Fruit fly (Drosophila melanogaster) whole organism, embryonic: ENCODE data around the gene CG2614.

Source experiments
- Ada2b ChIP-seq: fragments of 200-800 bp; sonication (Bioruptor generic); IDR thresholded peaks from 2 replicates; pipeline ENCODE4 v1.3.6; 2022; ENCODE audit warnings: missing biosample characterization, missing genetic modification characterization
- C15 ChIP-seq: fragments of 200-800 bp; sonication (Bioruptor generic); IDR thresholded peaks from 3 replicates; pipeline ENCODE4 v1.3.6; 2022; ENCODE audit warnings: missing biosample characterization, missing genetic modification characterization
- CG10366 ChIP-seq: fragments of 200-800 bp; sonication (Bioruptor generic); IDR thresholded peaks from 2 replicates; pipeline ENCODE4 v1.3.6; 2022; ENCODE audit warnings: missing biosample characterization, missing genetic modification characterization
- CG12155 ChIP-seq: fragments of 200-800 bp; sonication (Bioruptor generic); optimal IDR thresholded peaks from 3 replicates; lab custom pipeline; 2016; ENCODE audit warnings: missing biosample characterization, missing genetic modification characterization
- CG12219 ChIP-seq: fragments of 200-800 bp; sonication (Bioruptor generic); optimal IDR thresholded peaks from 3 replicates; lab custom pipeline; 2018; ENCODE audit warnings: missing biosample characterization, mild to moderate bottlenecking, missing genetic modification characterization
- CG12942 ChIP-seq: fragments of 200-800 bp; sonication (Bioruptor generic); optimal IDR thresholded peaks from 3 replicates; lab custom pipeline; 2016; ENCODE audit warnings: missing biosample characterization, missing genetic modification characterization
- CG13123 ChIP-seq: fragments of 200-800 bp; sonication (Bioruptor generic); optimal IDR thresholded peaks from 2 replicates; lab custom pipeline; 2016; ENCODE audit warnings: missing biosample characterization, missing genetic modification characterization
- CG14965 ChIP-seq: fragments of 200-800 bp; sonication (Bioruptor generic); optimal IDR thresholded peaks from 2 replicates; lab custom pipeline; 2016; ENCODE audit warnings: missing biosample characterization, missing genetic modification characterization, borderline replicate concordance
- CG18764 ChIP-seq: fragments of 200-800 bp; sonication (Bioruptor generic); optimal IDR thresholded peaks from 3 replicates; lab custom pipeline; 2016; ENCODE audit warnings: missing biosample characterization, missing genetic modification characterization
- CG2116 ChIP-seq: fragments of 200-800 bp; sonication (Bioruptor generic); optimal IDR thresholded peaks from 3 replicates; lab custom pipeline; 2018; ENCODE audit warnings: missing biosample characterization, mild to moderate bottlenecking, missing genetic modification characterization
- CG2120 ChIP-seq: fragments of 200-800 bp; sonication (Bioruptor generic); optimal IDR thresholded peaks from 3 replicates; lab custom pipeline; 2016; ENCODE audit warnings: missing biosample characterization, missing genetic modification characterization
- CG2712 ChIP-seq: fragments of 200-800 bp; optimal IDR thresholded peaks from 3 replicates; lab custom pipeline; 2019; ENCODE audit warnings: missing biosample characterization, mild to moderate bottlenecking, missing genetic modification characterization, moderate library complexity
- CG34224 ChIP-seq: fragments of 200-800 bp; sonication (Bioruptor generic); IDR thresholded peaks from 3 replicates; pipeline ENCODE4 v1.3.6; 2022; ENCODE audit warnings: missing biosample characterization, missing genetic modification characterization; ENCODE audit not compliant: partially characterized antibody
- CG34376 ChIP-seq: fragments of 200-800 bp; sonication (Bioruptor generic); optimal IDR thresholded peaks from 2 replicates; lab custom pipeline; 2018; ENCODE audit warnings: missing biosample characterization, mild to moderate bottlenecking, missing genetic modification characterization
- CG34422 ChIP-seq: fragments of 200-800 bp; sonication (Bioruptor generic); IDR thresholded peaks from 3 replicates; pipeline ENCODE4 v1.3.6; 2022; ENCODE audit warnings: missing biosample characterization, missing genetic modification characterization
- CG4360 ChIP-seq: fragments of 200-800 bp; sonication (Bioruptor generic); IDR thresholded peaks from 2 replicates; pipeline ENCODE4 v1.3.6; 2022; ENCODE audit warnings: missing biosample characterization, missing genetic modification characterization
- CG4730 ChIP-seq: fragments of 200-800 bp; sonication (Bioruptor generic); IDR thresholded peaks from 2 replicates; pipeline ENCODE4 v1.3.6; 2022; ENCODE audit warnings: missing biosample characterization, missing genetic modification characterization
- CG6654 ChIP-seq: fragments of 200-800 bp; sonication (Bioruptor generic); optimal IDR thresholded peaks from 2 replicates; lab custom pipeline; 2017; ENCODE audit warnings: missing biosample characterization, mild to moderate bottlenecking, missing genetic modification characterization
- CG7963 ChIP-seq: fragments of 200-800 bp; sonication (Bioruptor generic); IDR thresholded peaks from 3 replicates; pipeline ENCODE4 v1.3.6; 2022; ENCODE audit warnings: missing biosample characterization, missing genetic modification characterization; ENCODE audit not compliant: partially characterized antibody
- CG8388 ChIP-seq: fragments of 200-800 bp; sonication (Bioruptor generic); optimal IDR thresholded peaks from 2 replicates; lab custom pipeline; 2019; ENCODE audit warnings: missing biosample characterization, mild to moderate bottlenecking, missing genetic modification characterization, moderate library complexity
- CG8924 ChIP-seq: fragments of 200-800 bp; optimal IDR thresholded peaks from 3 replicates; lab custom pipeline; 2019; ENCODE audit warnings: missing biosample characterization, mild to moderate bottlenecking, missing genetic modification characterization, moderate library complexity
- CTCF ChIP-seq: fragments of 200-800 bp; sonication (Bioruptor generic); optimal IDR thresholded peaks from 2 replicates; lab custom pipeline; 2017; ENCODE audit warnings: missing biosample characterization, mild to moderate bottlenecking, missing genetic modification characterization, moderate library complexity
- CkIIα-i1 ChIP-seq: fragments of 200-800 bp; sonication (Bioruptor generic); IDR thresholded peaks from 2 replicates; pipeline ENCODE4 v1.3.6; 2022; ENCODE audit warnings: missing biosample characterization, missing genetic modification characterization
- Dbx ChIP-seq: fragments of 200-800 bp; sonication (Bioruptor generic); IDR thresholded peaks from 3 replicates; pipeline ENCODE4 v1.3.6; 2022; ENCODE audit warnings: missing biosample characterization, missing genetic modification characterization
- E2f2 ChIP-seq: fragments of 200-800 bp; sonication (Bioruptor generic); IDR thresholded peaks from 2 replicates; pipeline ENCODE4 v1.3.6; 2022; ENCODE audit warnings: missing biosample characterization, missing genetic modification characterization
- H15 ChIP-seq: fragments of 200-800 bp; sonication (Bioruptor generic); IDR thresholded peaks from 3 replicates; pipeline ENCODE4 v1.3.6; 2022; ENCODE audit warnings: missing biosample characterization, missing genetic modification characterization
- Max ChIP-seq: fragments of 200-800 bp; sonication (Bioruptor generic); optimal IDR thresholded peaks from 2 replicates; lab custom pipeline; 2016; ENCODE audit warnings: missing biosample characterization, mild to moderate bottlenecking, missing genetic modification characterization
- NC2β ChIP-seq: fragments of 200-800 bp; sonication (Bioruptor generic); optimal IDR thresholded peaks from 2 replicates; lab custom pipeline; 2016; ENCODE audit warnings: missing biosample characterization, missing genetic modification characterization
- Opbp ChIP-seq: fragments of 200-800 bp; sonication (Bioruptor generic); IDR thresholded peaks from 3 replicates; pipeline ENCODE4 v1.3.6; 2022; ENCODE audit warnings: missing biosample characterization, missing genetic modification characterization; ENCODE audit not compliant: partially characterized antibody
- Sin3A ChIP-seq: fragments of >200 bp; optimal IDR thresholded peaks from 2 replicates; lab custom pipeline; 2018
- Sox102F ChIP-seq: fragments of 200-800 bp; sonication (Bioruptor generic); optimal IDR thresholded peaks from 2 replicates; lab custom pipeline; 2018; ENCODE audit warnings: missing biosample characterization, mild to moderate bottlenecking, missing genetic modification characterization, moderate library complexity
- cg ChIP-seq: fragments of 200-800 bp; sonication (Bioruptor generic); optimal IDR thresholded peaks from 3 replicates; lab custom pipeline; 2019; ENCODE audit warnings: missing biosample characterization, mild to moderate bottlenecking, missing genetic modification characterization, moderate library complexity
- chif ChIP-seq, 2 experiments: fragments of 200-800 bp; sonication (Bioruptor generic); optimal IDR thresholded peaks; 3 replicates each; lab custom pipeline; 2016; ENCODE audit warnings: missing biosample characterization in 2 of 2, missing genetic modification characterization in 2 of 2
- croc ChIP-seq: fragments of 200-800 bp; sonication (Bioruptor generic); conservative IDR thresholded peaks from 3 replicates; pipeline ENCODE4 v1.3.6; 2022; ENCODE audit warnings: missing biosample characterization, missing genetic modification characterization
- da ChIP-seq: fragments of 200-800 bp; sonication (Bioruptor generic); optimal IDR thresholded peaks from 2 replicates; lab custom pipeline; 2016; ENCODE audit warnings: missing biosample characterization, missing genetic modification characterization
- en ChIP-seq: fragments of 200-800 bp; sonication (Bioruptor generic); optimal IDR thresholded peaks from 2 replicates; lab custom pipeline; 2016; ENCODE audit warnings: missing biosample characterization, missing genetic modification characterization
- gfzf ChIP-seq: fragments of 200-800 bp; sonication (Bioruptor generic); optimal IDR thresholded peaks from 2 replicates; lab custom pipeline; 2016; ENCODE audit warnings: missing biosample characterization, mild to moderate bottlenecking, missing genetic modification characterization, moderate library complexity
- grau ChIP-seq: fragments of 200-800 bp; optimal IDR thresholded peaks from 3 replicates; lab custom pipeline; 2019; ENCODE audit warnings: missing biosample characterization, mild to moderate bottlenecking, missing genetic modification characterization, moderate library complexity
- grn ChIP-seq: fragments of 200-800 bp; sonication (Bioruptor generic); optimal IDR thresholded peaks from 3 replicates; lab custom pipeline; 2017; ENCODE audit warnings: missing biosample characterization, missing genetic modification characterization
- gro ChIP-seq: fragments of 200-800 bp; sonication (Bioruptor generic); optimal IDR thresholded peaks from 2 replicates; lab custom pipeline; 2016; ENCODE audit warnings: missing biosample characterization, missing genetic modification characterization
- h ChIP-seq: fragments of >200 bp; optimal IDR thresholded peaks from 2 replicates; lab custom pipeline; 2017
- hbn ChIP-seq: fragments of 200-800 bp; sonication (Bioruptor generic); IDR thresholded peaks from 2 replicates; pipeline ENCODE4 v1.3.6; 2022; ENCODE audit warnings: missing biosample characterization, missing genetic modification characterization; ENCODE audit not compliant: partially characterized antibody
- kah ChIP-seq: fragments of 200-800 bp; sonication (Bioruptor generic); optimal IDR thresholded peaks from 2 replicates; lab custom pipeline; 2018; ENCODE audit warnings: missing biosample characterization, mild to moderate bottlenecking, missing genetic modification characterization
- lmd ChIP-seq: fragments of 200-800 bp; sonication (Bioruptor generic); IDR thresholded peaks from 2 replicates; pipeline ENCODE4 v1.3.6; 2022; ENCODE audit warnings: missing biosample characterization, missing genetic modification characterization
- nau ChIP-seq: fragments of 200-800 bp; sonication (Bioruptor generic); optimal IDR thresholded peaks from 3 replicates; lab custom pipeline; 2017; ENCODE audit warnings: missing biosample characterization, mild to moderate bottlenecking, missing genetic modification characterization, missing genetic modification reagents
- onecut ChIP-seq: fragments of 200-800 bp; sonication (Bioruptor generic); IDR thresholded peaks from 2 replicates; pipeline ENCODE4 v1.3.6; 2022; ENCODE audit warnings: missing biosample characterization, missing genetic modification characterization
- pita ChIP-seq: fragments of 200-800 bp; sonication (Bioruptor generic); optimal IDR thresholded peaks from 2 replicates; lab custom pipeline; 2017; ENCODE audit warnings: missing biosample characterization, mild to moderate bottlenecking, missing genetic modification characterization
- slbo ChIP-seq: fragments of 200-800 bp; sonication (Bioruptor generic); IDR thresholded peaks from 2 replicates; pipeline ENCODE4 v1.3.6; 2022; ENCODE audit warnings: missing biosample characterization, missing genetic modification characterization
- sug ChIP-seq: fragments of 200-800 bp; optimal IDR thresholded peaks from 2 replicates; lab custom pipeline; 2019; ENCODE audit warnings: missing biosample characterization, mild to moderate bottlenecking, missing genetic modification characterization, moderate library complexity
- tap ChIP-seq: fragments of 200-800 bp; optimal IDR thresholded peaks from 3 replicates; lab custom pipeline; 2019; ENCODE audit warnings: missing biosample characterization, mild to moderate bottlenecking, missing genetic modification characterization, moderate library complexity
- tin ChIP-seq: fragments of 200-800 bp; sonication (Bioruptor generic); optimal IDR thresholded peaks from 3 replicates; lab custom pipeline; 2016; ENCODE audit warnings: missing biosample characterization, missing genetic modification characterization
- wor ChIP-seq: fragments of 200-800 bp; sonication (Bioruptor generic); IDR thresholded peaks from 2 replicates; pipeline ENCODE4 v1.3.6; 2022; ENCODE audit warnings: missing biosample characterization, missing genetic modification characterization

CG2614 gene

dm6 chr2L:20649891-20650290 is 6.3 kb upstream of the CG2614 start, which contains the start of gene CG2611 (continued):
- peak; percentile 26 for TF ChIP-seq Sin3A (lab: Kevin White, UChicago)
- TF ChIP-seq h (lab: Kevin White, UChicago): no peak
- peak; percentile 50; the same call in 1 of the 2 replicates for TF ChIP-seq CG10366
- TF ChIP-seq nau (GFP tag; lab: Kevin White, UChicago): no peak
- TF ChIP-seq croc: no peak
- TF ChIP-seq gro (GFP tag; lab: Kevin White, UChicago): no peak
- TF ChIP-seq CG13123: peak; percentile 28
- no peak for TF ChIP-seq CTCF (GFP tag; lab: Kevin White, UChicago)
- TF ChIP-seq CG8388 (GFP tag; lab: Kevin White, UChicago): peak; percentile 20
- no peak for TF ChIP-seq Opbp (GFP tag; lab: Robert Waterston, UW)
- peak; percentile 43 for TF ChIP-seq E2f2
- TF ChIP-seq CG12219 (GFP tag; lab: Kevin White, UChicago): no peak
- no peak for TF ChIP-seq pita (GFP tag; lab: Kevin White, UChicago)
- TF ChIP-seq Max: peak; percentile 46
- no peak for TF ChIP-seq CG6654
- TF ChIP-seq tin (GFP tag; lab: Kevin White, UChicago): peak; percentile 62
- no peak for TF ChIP-seq cg
- TF ChIP-seq Ada2b (GFP tag; lab: Robert Waterston, UW): peak; percentile 39; the same call in 1 of the 2 replicates
- TF ChIP-seq CG2712 (tag; lab: Kevin White, UChicago): peak; percentile 57
- peak; percentile 8; the same call in 1 of the 3 replicates for TF ChIP-seq H15
- TF ChIP-seq onecut (GFP tag; lab: Robert Waterston, UW): peak; percentile 28; the same call in 1 of the 2 replicates
- TF ChIP-seq da (GFP tag; lab: Kevin White, UChicago): peak; percentile 7
- peak; percentile 98 for TF ChIP-seq grau
- TF ChIP-seq CkIIα-i1 (GFP tag; lab: Robert Waterston, UW): no peak
- TF ChIP-seq gfzf (GFP tag; lab: Kevin White, UChicago): peak; percentile 8
- peak; percentile 39 for TF ChIP-seq NC2β (GFP tag; lab: Kevin White, UChicago)
- TF ChIP-seq tap (tag; lab: Kevin White, UChicago): no peak
- no peak for TF ChIP-seq CG4730
- TF ChIP-seq CG34224: peak; percentile 28; the same call in 1 of the 3 replicates
- TF ChIP-seq CG12155: peak; percentile 46
- TF ChIP-seq C15 (GFP tag; lab: Robert Waterston, UW): no peak
- no peak for TF ChIP-seq CG14965 (GFP tag; lab: Kevin White, UChicago)
- peak; percentile 1 for TF ChIP-seq CG18764
- TF ChIP-seq CG4360 (GFP tag; lab: Robert Waterston, UW): 0 out of 2 replicates have a peak, but pooled peaks have one; percentile 9
- TF ChIP-seq kah: no peak
- TF ChIP-seq Dbx (GFP tag; lab: Robert Waterston, UW): no peak
- peak; percentile 25; the same call in 1 of the 2 replicates for TF ChIP-seq lmd (GFP tag; lab: Robert Waterston, UW)
- TF ChIP-seq CG8924 (tag; lab: Kevin White, UChicago): no peak
- TF ChIP-seq chif (GFP tag; optimal IDR thresholded peaks at IDR 0.05; lab: Kevin White, UChicago): peak; percentile 27 to 38
- no peak for TF ChIP-seq CG7963
- peak; percentile 76; the same call in 1 of the 2 replicates for TF ChIP-seq slbo (GFP tag; lab: Robert Waterston, UW)
- peak; percentile 26 for TF ChIP-seq sug
- peak; percentile 22 for TF ChIP-seq CG34376
- TF ChIP-seq CG12942: peak; percentile 50
- no peak for TF ChIP-seq Sox102F (GFP tag; lab: Kevin White, UChicago)
- TF ChIP-seq grn (GFP tag; lab: Kevin White, UChicago): no peak
- TF ChIP-seq CG2120: peak; percentile 68
- peak; percentile 23 for TF ChIP-seq en (GFP tag; lab: Kevin White, UChicago)
- TF ChIP-seq hbn (GFP tag; lab: Robert Waterston, UW): no peak; the same call in 1 of the 2 replicates
- TF ChIP-seq CG34422 (GFP tag; lab: Robert Waterston, UW): peak; percentile 75; the same call in 2 of the 3 replicates
- TF ChIP-seq wor (GFP tag; lab: Robert Waterston, UW): no peak
- TF ChIP-seq CG2116 (GFP tag; lab: Kevin White, UChicago): peak; percentile 19
